Worm (Caenorhabditis elegans) whole organism, L4 larva: Measurements from ENCODE around the gene spp-26.

Experiments
- D1046.2 ChIP-seq: fragments of 200-800 bp; sonication (Bioruptor generic); IDR thresholded peaks from 2 replicates; pipeline ENCODE4 v1.3.6; 2022; ENCODE audit warnings: missing genetic modification characterization, missing compliant biosample characterization
- F10B5.3 ChIP-seq: sonication (generic microtip); optimal IDR thresholded peaks from 2 replicates; lab custom pipeline; 2016; ENCODE audit warnings: mild to moderate bottlenecking, missing genetic modification characterization, missing compliant biosample characterization
- F26F4.8 ChIP-seq: fragments of 200-800 bp; sonication (Bioruptor generic); conservative IDR thresholded peaks from 2 replicates; pipeline ENCODE4 v1.3.6; 2022; ENCODE audit warnings: missing genetic modification characterization, missing compliant biosample characterization
- F37D6.2 ChIP-seq: sonication (generic microtip); optimal IDR thresholded peaks from 2 replicates; lab custom pipeline; 2016; ENCODE audit warnings: mild to moderate bottlenecking, missing genetic modification characterization, missing compliant biosample characterization
- F44E2.7 ChIP-seq: fragments of 200-800 bp; sonication (Bioruptor generic); IDR thresholded peaks from 2 replicates; pipeline ENCODE4 v2.1.2; 2022; ENCODE audit warnings: missing genetic modification characterization, missing compliant biosample characterization
- R02D3.7 ChIP-seq: fragments of 150-350 bp; sonication (generic microtip); optimal IDR thresholded peaks from 3 replicates; lab custom pipeline; 2014; ENCODE audit warnings: missing biosample characterization, missing genetic modification characterization
- Y105C5A.15 ChIP-seq: fragments of 200-800 bp; sonication (Bioruptor generic); IDR thresholded peaks from 2 replicates; pipeline ENCODE4 v1.3.6; 2022; ENCODE audit warnings: missing genetic modification characterization, missing compliant biosample characterization
- Y48G9A.11 ChIP-seq: fragments of 200-800 bp; sonication (Bioruptor generic); IDR thresholded peaks from 2 replicates; pipeline ENCODE4 v1.3.6; 2022; ENCODE audit warnings: missing genetic modification reagents, missing genetic modification characterization, missing compliant biosample characterization
- ZK337.2 ChIP-seq: fragments of 200-800 bp; sonication (Bioruptor generic); IDR thresholded peaks from 2 replicates; pipeline ENCODE4 v1.3.6; 2022; ENCODE audit warnings: missing genetic modification reagents, missing genetic modification characterization, missing compliant biosample characterization
- aha-1 ChIP-seq: fragments of 150-350 bp; peaks from one replicate; lab custom pipeline; 2014; ENCODE audit warnings: missing biosample characterization, missing genetic modification characterization
- aly-2 ChIP-seq: sonication (generic microtip); optimal IDR thresholded peaks from 2 replicates; lab custom pipeline; 2018; ENCODE audit warnings: missing biosample characterization, missing genetic modification characterization
- ama-1 ChIP-seq: fragments of 150-350 bp; optimal IDR thresholded peaks from 2 replicates; lab custom pipeline; 2014; ENCODE audit warnings: inconsistent platforms, mixed read lengths
- attf-4 ChIP-seq: sonication (generic microtip); optimal IDR thresholded peaks from 3 replicates; lab custom pipeline; 2017; ENCODE audit warnings: missing biosample characterization, missing genetic modification characterization
- ceh-32 ChIP-seq: sonication (generic microtip); optimal IDR thresholded peaks from 2 replicates; lab custom pipeline; 2016; ENCODE audit warnings: mild to moderate bottlenecking, missing genetic modification characterization, missing compliant biosample characterization; ENCODE audit not compliant: poor library complexity
- ceh-62 ChIP-seq: sonication (generic microtip); optimal IDR thresholded peaks from 2 replicates; lab custom pipeline; 2017; ENCODE audit warnings: missing biosample characterization, missing genetic modification characterization
- ceh-82 ChIP-seq: sonication (generic microtip); optimal IDR thresholded peaks from 2 replicates; lab custom pipeline; 2017; ENCODE audit warnings: missing biosample characterization, missing genetic modification characterization
- daf-12 ChIP-seq: fragments of 150-350 bp; optimal IDR thresholded peaks from 2 replicates; lab custom pipeline; 2014; ENCODE audit warnings: missing biosample characterization, missing genetic modification reagents, missing genetic modification characterization
- daf-16 ChIP-seq, 3 experiments: sonication (generic microtip); optimal IDR thresholded peaks; 2 replicates each; lab custom pipeline; 2016 to 2017; ENCODE audit warnings: missing genetic modification characterization in 3 of 3, missing genetic modification reagents in 3 of 3, mild to moderate bottlenecking in 2 of 3, missing compliant biosample characterization in 2 of 3, missing biosample characterization in 1 of 3, moderate library complexity in 1 of 3
- daf-19 ChIP-seq: fragments of 200-800 bp; sonication (Bioruptor generic); conservative IDR thresholded peaks from 2 replicates; pipeline ENCODE4 v1.3.6; 2022; ENCODE audit warnings: missing genetic modification characterization, missing compliant biosample characterization
- dmd-8 ChIP-seq: fragments of 200-800 bp; sonication (Bioruptor generic); IDR thresholded peaks from 2 replicates; pipeline ENCODE4 v1.3.6; 2022; ENCODE audit warnings: missing genetic modification characterization, missing compliant biosample characterization
- dpl-1 ChIP-seq: fragments of 150-350 bp; optimal IDR thresholded peaks from 2 replicates; lab custom pipeline; 2014; ENCODE audit warnings: missing biosample characterization, missing genetic modification reagents, missing genetic modification characterization
- dve-1 ChIP-seq: sonication (generic microtip); optimal IDR thresholded peaks from 2 replicates; lab custom pipeline; 2017; ENCODE audit warnings: antibody characterized with exemption, mild to moderate bottlenecking, missing genetic modification characterization, missing compliant biosample characterization; ENCODE audit not compliant: insufficient read depth
- hif-1 ChIP-seq, 2 experiments: sonication (generic microtip); optimal IDR thresholded peaks; 2 replicates each; lab custom pipeline; 2016 to 2017; ENCODE audit warnings: missing compliant biosample characterization in 2 of 2, missing genetic modification characterization in 2 of 2, missing genetic modification reagents in 2 of 2, missing genotype in 2 of 2, mild to moderate bottlenecking in 1 of 2
- jun-1 ChIP-seq: fragments of 150-350 bp; optimal IDR thresholded peaks from 2 replicates; lab custom pipeline; 2014; ENCODE audit warnings: missing biosample characterization, missing genetic modification reagents, missing genetic modification characterization
- lin-1 ChIP-seq: fragments of 200-800 bp; sonication (Bioruptor generic); IDR thresholded peaks from 2 replicates; pipeline ENCODE4 v1.3.6; 2022; ENCODE audit warnings: missing genetic modification reagents, missing genetic modification characterization, missing compliant biosample characterization
- lir-3 ChIP-seq: sonication (generic microtip); optimal IDR thresholded peaks from 2 replicates; lab custom pipeline; 2016; ENCODE audit warnings: mild to moderate bottlenecking, missing genetic modification characterization, missing compliant biosample characterization
- madf-9 ChIP-seq: fragments of 200-800 bp; sonication (Bioruptor generic); conservative IDR thresholded peaks from 2 replicates; pipeline ENCODE4 v1.3.6; 2022; ENCODE audit warnings: missing genetic modification reagents, missing genetic modification characterization, missing compliant biosample characterization
- mep-1 ChIP-seq: fragments of 150-350 bp; sonication (generic microtip); optimal IDR thresholded peaks from 3 replicates; lab custom pipeline; 2014; ENCODE audit warnings: missing biosample characterization, missing genetic modification characterization
- mes-2 ChIP-seq: sonication (generic microtip); optimal IDR thresholded peaks from 2 replicates; lab custom pipeline; 2016; ENCODE audit warnings: missing genotype, mild to moderate bottlenecking, missing genetic modification characterization, missing compliant biosample characterization; ENCODE audit not compliant: poor library complexity, severe bottlenecking
- mxl-3 ChIP-seq: fragments of 200-800 bp; sonication (Bioruptor generic); optimal IDR thresholded peaks from 2 replicates; lab custom pipeline; 2018; ENCODE audit warnings: mild to moderate bottlenecking, missing genetic modification characterization, missing compliant biosample characterization
- nhr-237 ChIP-seq: sonication (generic microtip); optimal IDR thresholded peaks from 2 replicates; lab custom pipeline; 2017; ENCODE audit warnings: missing biosample characterization, missing genetic modification characterization
- nhr-28 ChIP-seq: fragments of 150-350 bp; optimal IDR thresholded peaks from 2 replicates; lab custom pipeline; 2014; ENCODE audit warnings: missing biosample characterization, missing genetic modification characterization
- nhr-41 ChIP-seq: fragments of 200-800 bp; sonication (Bioruptor generic); IDR thresholded peaks from 2 replicates; pipeline ENCODE4 v1.3.6; 2022; ENCODE audit warnings: missing genetic modification reagents, missing genetic modification characterization, missing compliant biosample characterization
- nhr-77 ChIP-seq: fragments of 150-350 bp; optimal IDR thresholded peaks from 2 replicates; lab custom pipeline; 2014; ENCODE audit warnings: missing biosample characterization, missing genetic modification characterization
- php-3 ChIP-seq: fragments of 200-800 bp; sonication (Bioruptor generic); IDR thresholded peaks from 2 replicates; pipeline ENCODE4 v1.3.6; 2022; ENCODE audit warnings: missing genetic modification reagents, missing genetic modification characterization, missing compliant biosample characterization
- pqm-1 ChIP-seq: sonication (generic microtip); optimal IDR thresholded peaks from 2 replicates; lab custom pipeline; 2017; ENCODE audit warnings: missing biosample characterization, missing genetic modification characterization
- saeg-2 ChIP-seq: fragments of 200-800 bp; sonication (Bioruptor generic); IDR thresholded peaks from 2 replicates; pipeline ENCODE4 v1.3.6; 2022; ENCODE audit warnings: missing genetic modification reagents, missing genetic modification characterization, missing compliant biosample characterization
- sdz-12 ChIP-seq: fragments of 200-800 bp; sonication (Bioruptor generic); optimal IDR thresholded peaks from 2 replicates; lab custom pipeline; 2018; ENCODE audit warnings: mild to moderate bottlenecking, missing genetic modification characterization, missing compliant biosample characterization
- set-16 ChIP-seq: fragments of 200-800 bp; sonication (Bioruptor generic); IDR thresholded peaks from 2 replicates; pipeline ENCODE4 v1.3.6; 2022; ENCODE audit warnings: missing genetic modification reagents, missing genetic modification characterization, missing compliant biosample characterization
- snpc-1.2 ChIP-seq: fragments of 200-800 bp; sonication (Bioruptor generic); IDR thresholded peaks from 2 replicates; pipeline ENCODE4 v1.3.6; 2022; ENCODE audit warnings: missing genetic modification reagents, missing genetic modification characterization, missing compliant biosample characterization
- snpc-4 ChIP-seq: fragments of 150-350 bp; optimal IDR thresholded peaks from 2 replicates; lab custom pipeline; 2014; ENCODE audit warnings: missing biosample characterization, missing genetic modification characterization
- tra-1 ChIP-seq: fragments of 200-800 bp; sonication (Bioruptor generic); IDR thresholded peaks from 2 replicates; pipeline ENCODE4 v1.3.6; 2022; ENCODE audit warnings: missing genetic modification reagents, missing genetic modification characterization, missing compliant biosample characterization
- unc-39 ChIP-seq: sonication (generic microtip); optimal IDR thresholded peaks from 2 replicates; lab custom pipeline; 2017; ENCODE audit warnings: missing biosample characterization, missing genetic modification characterization
- unc-62 ChIP-seq, 3 experiments: fragments of 150-350 bp in 1 of 3; sonication (generic microtip); optimal IDR thresholded peaks in 2 of 3; peaks in 1 of 3; 1 replicate in 1 of 3; 2 replicates in 2 of 3; lab custom pipeline; 2014 to 2017; ENCODE audit warnings: missing biosample characterization in 3 of 3, missing genetic modification characterization in 3 of 3, missing genetic modification reagents in 3 of 3, missing genotype in 1 of 3
- zfp-2 ChIP-seq: sonication (generic microtip); optimal IDR thresholded peaks from 2 replicates; lab custom pipeline; 2016; ENCODE audit warnings: mild to moderate bottlenecking, missing genetic modification characterization, missing compliant biosample characterization
- zfp-3 ChIP-seq: fragments of 200-800 bp; sonication (Bioruptor generic); conservative IDR thresholded peaks from 2 replicates; pipeline ENCODE4 v1.3.6; 2022; ENCODE audit warnings: missing genetic modification reagents, missing genetic modification characterization, missing compliant biosample characterization
- zip-11 ChIP-seq: fragments of 200-800 bp; sonication (Bioruptor generic); IDR thresholded peaks from 2 replicates; pipeline ENCODE4 v1.3.6; 2022; ENCODE audit warnings: missing genetic modification characterization, missing compliant biosample characterization
- ztf-11 ChIP-seq: fragments of 150-350 bp; optimal IDR thresholded peaks from 2 replicates; lab custom pipeline; 2014; ENCODE audit warnings: missing biosample characterization, missing genetic modification characterization

Gene spp-26

DNA sequence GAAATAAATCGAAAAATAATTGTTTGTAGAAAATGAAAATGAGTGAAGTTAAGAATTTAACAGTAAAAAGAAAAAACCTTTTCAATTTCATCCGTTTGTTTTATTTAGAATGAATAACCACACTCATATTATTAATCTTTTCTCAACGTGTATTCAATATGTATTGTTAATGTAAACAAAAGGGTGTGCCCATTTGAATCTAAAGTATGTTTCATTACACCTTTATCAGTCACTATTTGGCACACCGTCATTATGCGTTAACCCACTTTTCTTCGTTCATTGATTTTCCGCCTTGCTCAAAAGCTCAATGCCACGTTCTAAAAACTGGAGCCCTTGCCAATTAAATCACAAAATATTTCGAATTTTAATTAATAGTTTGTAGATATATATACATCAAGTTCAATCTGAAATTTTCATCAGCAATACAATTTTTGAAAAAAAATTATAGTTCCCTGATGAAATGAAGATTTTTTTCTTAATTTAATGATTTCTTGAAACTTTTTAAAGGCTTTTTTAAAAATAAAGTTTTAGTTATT is 6.9 kb upstream of the spp-26 start, which contains the start of gene K04A8.1:
Gene K04A8.1 (plus strand): TSS at position 486 of the 536 bp plus-strand sequence.
- TF ChIP-seq saeg-2 (GFP tag; lab: Robert Waterston, UW), result no peak
- peak; percentile 50 for TF ChIP-seq dve-1 (tag; lab: Kevin White, UChicago)
- TF ChIP-seq zip-11 (GFP tag; lab: Robert Waterston, UW), result no peak
- peak; percentile 45 for TF ChIP-seq nhr-28 (tag; lab: Kevin White, UChicago)
- no peak for TF ChIP-seq dpl-1 (GFP tag; lab: Kevin White, UChicago)
- TF ChIP-seq aha-1 (tag; lab: Kevin White, UChicago), result no peak
- TF ChIP-seq unc-39, result no peak
- no peak for TF ChIP-seq ztf-11 (tag; lab: Kevin White, UChicago)
- no peak for TF ChIP-seq ama-1 (lab: Kevin White, UChicago)
- TF ChIP-seq sdz-12 (GFP tag; lab: Kevin White, UChicago), result no peak
- no peak for TF ChIP-seq nhr-237 (tag; lab: Kevin White, UChicago)
- TF ChIP-seq mep-1 (tag; lab: Kevin White, UChicago), result no peak
- TF ChIP-seq dmd-8 (GFP tag; lab: Robert Waterston, UW), result no peak
- no peak for TF ChIP-seq daf-19 (GFP tag; lab: Robert Waterston, UW)
- TF ChIP-seq daf-16 (GFP tag; optimal IDR thresholded peaks at IDR 0.05; lab: Kevin White, UChicago), result no peak
- peak; percentile 75 for TF ChIP-seq daf-16 (tag; optimal IDR thresholded peaks at IDR 0.05; lab: Kevin White, UChicago)
- peak; percentile 69 for TF ChIP-seq pqm-1 (tag; lab: Kevin White, UChicago)
- no peak for TF ChIP-seq unc-62 (GFP tag; optimal IDR thresholded peaks at IDR 0.05 in 1 of 2; lab: Kevin White, UChicago)
- TF ChIP-seq unc-62 (tag; optimal IDR thresholded peaks at IDR 0.05; lab: Kevin White, UChicago), result no peak
- TF ChIP-seq lir-3 (tag; lab: Kevin White, UChicago), result no peak

ce11 chrV:6561592-6561991 is 2.6 kb upstream of the spp-26 start, which contains the start of gene spp-19:
Gene spp-19 (minus strand): TSS chrV:6561692.
- no peak for TF ChIP-seq Y105C5A.15 (GFP tag; lab: Robert Waterston, UW)
- no peak for TF ChIP-seq Y48G9A.11 (GFP tag; lab: Robert Waterston, UW)
- TF ChIP-seq ZK337.2, result no peak
- no peak for TF ChIP-seq hif-1 (tag; optimal IDR thresholded peaks at IDR 0.05; lab: Kevin White, UChicago)
- TF ChIP-seq dpl-1 (GFP tag; lab: Kevin White, UChicago), result no peak
- TF ChIP-seq lin-1 (GFP tag; lab: Robert Waterston, UW), result no peak
- no peak for TF ChIP-seq tra-1
- no peak for TF ChIP-seq nhr-41 (GFP tag; lab: Robert Waterston, UW)
- no peak for TF ChIP-seq nhr-28 (tag; lab: Kevin White, UChicago)
- no peak for TF ChIP-seq snpc-1.2 (GFP tag; lab: Robert Waterston, UW)
- TF ChIP-seq attf-4, result no peak
- TF ChIP-seq snpc-4 (tag; lab: Kevin White, UChicago), result no peak

DNA sequence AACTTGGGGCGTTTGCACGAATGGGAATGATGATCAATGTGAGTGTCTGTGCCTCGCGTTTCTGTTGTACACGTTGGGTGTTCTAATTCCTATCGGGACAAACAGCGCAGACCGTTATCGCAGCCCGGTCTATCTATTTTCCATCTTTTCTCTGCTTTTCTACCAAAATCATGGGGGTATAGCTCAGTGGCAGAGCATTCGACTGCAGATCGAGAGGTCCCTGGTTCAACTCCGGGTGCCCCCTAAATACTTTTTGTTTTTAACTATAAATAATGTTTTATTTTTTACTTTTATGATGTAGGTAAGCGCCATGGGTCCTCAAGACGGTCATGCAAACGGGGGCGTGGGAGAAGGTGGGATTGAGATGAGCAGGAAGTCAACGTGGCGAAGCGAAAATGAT is 580 bp upstream of the spp-26 start:
- TF ChIP-seq F10B5.3 (tag; lab: Kevin White, UChicago) (no peak), set-16 (GFP tag; lab: Robert Waterston, UW) (no peak), madf-9 (GFP tag; lab: Robert Waterston, UW) (peak; percentile 69), jun-1 (tag; lab: Kevin White, UChicago) (no peak), ceh-62 (tag; lab: Kevin White, UChicago) (no peak), mes-2 (tag; lab: Kevin White, UChicago) (no peak), nhr-77 (tag; lab: Kevin White, UChicago) (no peak), zfp-2 (tag; lab: Kevin White, UChicago) (peak; percentile 30), R02D3.7 (tag; lab: Kevin White, UChicago) (no peak), nhr-41 (GFP tag; lab: Robert Waterston, UW) (0 out of 2 replicates have a peak, but pooled peaks have one; percentile 57), php-3 (peak; percentile 74), zfp-3 (GFP tag; lab: Robert Waterston, UW) (0 out of 2 replicates have a peak, but pooled peaks have one; percentile 65), daf-12 (no peak), F44E2.7 (GFP tag; lab: Robert Waterston, UW) (peak; percentile 88; the same call in 1 of the 2 replicates), F37D6.2 (tag; lab: Kevin White, UChicago) (no peak), D1046.2 (GFP tag; lab: Robert Waterston, UW) (peak; percentile 52; the same call in 1 of the 2 replicates), aha-1 (tag; lab: Kevin White, UChicago) (no peak), aly-2 (no peak), ceh-82 (tag; lab: Kevin White, UChicago) (no peak), mxl-3 (no peak), ceh-32 (tag; lab: Kevin White, UChicago) (no peak), F26F4.8 (GFP tag; lab: Robert Waterston, UW) (peak; percentile 93)
